Worm (Caenorhabditis elegans) whole organism, midembryonic: ENCODE data around the gene ZK688.5.

Experiments
- T22C8.4 ChIP-seq: fragments of 200-800 bp; sonication (Bioruptor generic); IDR thresholded peaks from 2 replicates; pipeline ENCODE4 v1.3.6; 2022; ENCODE audit warnings: missing genetic modification characterization, missing compliant biosample characterization
- cog-1 ChIP-seq: sonication (generic microtip); optimal IDR thresholded peaks from 2 replicates; lab custom pipeline; 2016; ENCODE audit warnings: missing genetic modification characterization, missing compliant biosample characterization
- flt-1 ChIP-seq: fragments of 200-800 bp; sonication (Bioruptor generic); IDR thresholded peaks from 2 replicates; pipeline ENCODE4 v1.3.6; 2022; ENCODE audit warnings: missing genetic modification characterization, missing compliant biosample characterization
- klf-2 ChIP-seq: fragments of 200-800 bp; sonication (Bioruptor generic); conservative IDR thresholded peaks from 2 replicates; pipeline ENCODE4 v1.3.6; 2022; ENCODE audit warnings: missing genetic modification reagents, missing genetic modification characterization, missing compliant biosample characterization
- med-1 ChIP-seq: sonication (generic microtip); optimal IDR thresholded peaks from 2 replicates; lab custom pipeline; 2017; ENCODE audit warnings: missing genetic modification characterization, mild to moderate bottlenecking, missing compliant biosample characterization, antibody characterized with exemption, missing genetic modification reagents; ENCODE audit not compliant: insufficient read depth
- ref-1 ChIP-seq: fragments of 200-800 bp; sonication (Bioruptor generic); conservative IDR thresholded peaks from 2 replicates; pipeline ENCODE4 v1.3.6; 2022; ENCODE audit warnings: missing genetic modification reagents, missing genetic modification characterization, missing compliant biosample characterization
- tab-1 ChIP-seq: fragments of 200-800 bp; sonication (Bioruptor generic); IDR thresholded peaks from 2 replicates; pipeline ENCODE4 v1.3.6; 2022; ENCODE audit warnings: missing genetic modification characterization, missing compliant biosample characterization
- ztf-29 ChIP-seq: fragments of 200-800 bp; sonication (Bioruptor generic); IDR thresholded peaks from 2 replicates; pipeline ENCODE4 v1.3.6; 2022; ENCODE audit warnings: missing genetic modification reagents, missing genetic modification characterization, missing compliant biosample characterization

ce11 chrIII:7880132-7880715, 11.2 kb downstream of the ZK688.5 start:
- TF ChIP-seq flt-1 (GFP tag; lab: Robert Waterston, UW), result no peak
- no peak for TF ChIP-seq cog-1
- TF ChIP-seq ref-1, result no peak
- TF ChIP-seq ztf-29, result no peak
- no peak for TF ChIP-seq klf-2 (GFP tag; lab: Robert Waterston, UW)
- TF ChIP-seq T22C8.4 (GFP tag; lab: Robert Waterston, UW), result no peak
- no peak for TF ChIP-seq med-1
- no peak for TF ChIP-seq tab-1 (GFP tag; lab: Robert Waterston, UW)
